Fruit fly (Drosophila melanogaster): ENCODE results near the gene smash.

Gene smash

dm6 chr3R:4749735-4750134 is 90.4 kb downstream of the smash start, which contains the start of gene atms:
Gene atms (plus strand): TSS chr3R:4750035.
- no peak for TF ChIP-seq noc (tag; optimal IDR thresholded peaks at IDR 0.05)

DNA sequence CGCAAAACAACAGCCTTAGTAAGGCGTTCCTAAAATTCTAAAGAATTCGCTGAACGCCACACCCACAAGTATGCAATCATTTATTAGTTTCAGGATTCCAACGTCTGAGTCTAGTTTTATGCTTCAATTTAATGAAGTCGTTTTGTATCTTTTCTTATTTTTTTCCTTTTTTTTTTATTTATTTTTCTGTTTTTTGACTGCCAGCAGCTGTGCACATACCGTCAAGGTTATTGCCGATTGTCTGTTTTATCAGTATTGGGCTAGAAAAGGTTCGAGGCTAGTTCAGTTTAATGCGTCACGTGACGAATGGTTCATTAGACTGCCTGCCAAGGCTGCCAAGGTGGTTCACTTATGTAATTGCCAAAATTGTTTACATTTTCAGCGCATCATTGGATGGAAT is 102.0 kb downstream of the smash start:
- no peak for TF ChIP-seq noc (tag; optimal IDR thresholded peaks at IDR 0.05)

Measured in whole organism, larva.